Worm (Caenorhabditis elegans) whole organism, early embryonic: Measurements from ENCODE around the gene syd-1.

Experiments used
- B0310.2 ChIP-seq: sonication (generic microtip); optimal IDR thresholded peaks from 2 replicates; lab custom pipeline; 2016; ENCODE audit warnings: mild to moderate bottlenecking, missing genetic modification characterization, missing compliant biosample characterization
- F13C5.2 ChIP-seq: sonication (generic microtip); optimal IDR thresholded peaks from 2 replicates; lab custom pipeline; 2017; ENCODE audit warnings: mild to moderate bottlenecking, missing genetic modification characterization, inconsistent platforms, missing compliant biosample characterization
- ama-1 ChIP-seq: fragments of 150-350 bp; optimal IDR thresholded peaks from 2 replicates; lab custom pipeline; 2014
- ceh-13 ChIP-seq: fragments of 200-800 bp; sonication (Bioruptor generic); optimal IDR thresholded peaks from 2 replicates; lab custom pipeline; 2018; ENCODE audit warnings: mild to moderate bottlenecking, missing genetic modification characterization, missing compliant biosample characterization
- ceh-36 ChIP-seq: sonication (generic microtip); optimal IDR thresholded peaks from 2 replicates; lab custom pipeline; 2016; ENCODE audit warnings: missing genetic modification characterization, inconsistent platforms, missing compliant biosample characterization
- flt-1 ChIP-seq: fragments of 200-800 bp; sonication (Bioruptor generic); IDR thresholded peaks from 2 replicates; pipeline ENCODE4 v1.3.6; 2022; ENCODE audit warnings: missing genetic modification characterization, missing compliant biosample characterization
- hnd-1 ChIP-seq: sonication (generic microtip); optimal IDR thresholded peaks from 2 replicates; lab custom pipeline; 2016; ENCODE audit warnings: missing genetic modification characterization, missing compliant biosample characterization
- scrt-1 ChIP-seq: fragments of 200-800 bp; sonication (Bioruptor generic); IDR thresholded peaks from 2 replicates; pipeline ENCODE4 v1.3.6; 2022; ENCODE audit warnings: missing genetic modification characterization, missing compliant biosample characterization
- tbx-37 ChIP-seq: fragments of 200-800 bp; sonication (Bioruptor generic); conservative IDR thresholded peaks from 2 replicates; pipeline ENCODE4 v1.3.6; 2022; ENCODE audit warnings: missing genetic modification reagents, missing genetic modification characterization, missing compliant biosample characterization
- tra-4 ChIP-seq: sonication (generic microtip); optimal IDR thresholded peaks from 2 replicates; lab custom pipeline; 2017; ENCODE audit warnings: missing genetic modification characterization, missing compliant biosample characterization

- no peak for TF ChIP-seq B0310.2 (tag; lab: Kevin White, UChicago)
- TF ChIP-seq tra-4 (tag; lab: Kevin White, UChicago), result no peak
- no peak for TF ChIP-seq tbx-37
- no peak for TF ChIP-seq scrt-1
- no peak for TF ChIP-seq hnd-1 (tag; lab: Kevin White, UChicago)
- no peak for TF ChIP-seq ama-1 (lab: Kevin White, UChicago)
- no peak for TF ChIP-seq flt-1 (GFP tag; lab: Robert Waterston, UW)
- TF ChIP-seq ceh-13 (GFP tag; lab: Kevin White, UChicago), result no peak
- no peak for TF ChIP-seq F13C5.2 (tag; lab: Kevin White, UChicago)
- peak; percentile 62 for TF ChIP-seq ceh-36 (tag; lab: Kevin White, UChicago)
Measured at ce11 chrII:7570820-7571219, 23.9 kb downstream of the syd-1 start.
